Fruit fly (Drosophila melanogaster) whole organism, embryonic: Measurements from ENCODE around the gene MED27.

ENCODE experiments used
- ATbp ChIP-seq: fragments of 200-800 bp; sonication (Bioruptor generic); optimal IDR thresholded peaks from 2 replicates; lab custom pipeline; 2017; ENCODE audit warnings: missing biosample characterization, mild to moderate bottlenecking, missing genetic modification characterization, missing genetic modification reagents
- Asciz ChIP-seq: fragments of 200-800 bp; sonication (Bioruptor generic); optimal IDR thresholded peaks from 2 replicates; lab custom pipeline; 2017; ENCODE audit warnings: missing biosample characterization, mild to moderate bottlenecking, missing genetic modification characterization, missing genetic modification reagents
- Awh ChIP-seq: fragments of 200-800 bp; sonication (Bioruptor generic); IDR thresholded peaks from 2 replicates; pipeline ENCODE4, ENCODE4 v1.3.6; 2022; ENCODE audit warnings: missing biosample characterization, missing genetic modification characterization
- CG10321 ChIP-seq: fragments of 200-800 bp; sonication (Bioruptor generic); IDR thresholded peaks from 2 replicates; pipeline ENCODE4 v1.3.6; 2022; ENCODE audit warnings: missing biosample characterization, missing genetic modification characterization
- CG10462 ChIP-seq: fragments of 200-800 bp; sonication (Bioruptor generic); optimal IDR thresholded peaks from 2 replicates; lab custom pipeline; 2016; ENCODE audit warnings: missing biosample characterization, missing genetic modification characterization
- CG10543 ChIP-seq: fragments of 200-800 bp; sonication (Bioruptor generic); optimal IDR thresholded peaks from 3 replicates; lab custom pipeline; 2017; ENCODE audit warnings: missing biosample characterization, mild to moderate bottlenecking, missing genetic modification characterization, moderate library complexity
- CG11504 ChIP-seq: fragments of 200-800 bp; sonication (Bioruptor generic); optimal IDR thresholded peaks from 3 replicates; lab custom pipeline; 2019; ENCODE audit warnings: missing biosample characterization, mild to moderate bottlenecking, missing genetic modification characterization, moderate library complexity
- CG11695 ChIP-seq: fragments of 200-800 bp; sonication (Bioruptor generic); IDR thresholded peaks from 3 replicates; pipeline ENCODE4 v1.3.6; 2022; ENCODE audit warnings: missing biosample characterization, missing genetic modification characterization
- CG15269 ChIP-seq: fragments of 200-800 bp; sonication (Bioruptor generic); optimal IDR thresholded peaks from 2 replicates; lab custom pipeline; 2018; ENCODE audit warnings: missing biosample characterization, mild to moderate bottlenecking, missing genetic modification characterization, moderate library complexity
- CG17186 ChIP-seq: fragments of 200-800 bp; sonication (Bioruptor generic); optimal IDR thresholded peaks from 3 replicates; lab custom pipeline; 2017; ENCODE audit warnings: missing biosample characterization, missing genetic modification reagents, missing genetic modification characterization
- CG17385 ChIP-seq: fragments of 200-800 bp; sonication (Bioruptor generic); optimal IDR thresholded peaks from 3 replicates; lab custom pipeline; 2018; ENCODE audit warnings: missing biosample characterization, mild to moderate bottlenecking, missing genetic modification characterization
- CG18599 ChIP-seq: fragments of 200-800 bp; sonication (Bioruptor generic); optimal IDR thresholded peaks from 3 replicates; lab custom pipeline; 2017; ENCODE audit warnings: missing biosample characterization, missing genetic modification characterization, mild to moderate bottlenecking, moderate library complexity, missing genetic modification reagents
- CG18619 ChIP-seq: fragments of 200-800 bp; sonication (Bioruptor generic); optimal IDR thresholded peaks from 3 replicates; lab custom pipeline; 2017; ENCODE audit warnings: missing biosample characterization, mild to moderate bottlenecking, missing genetic modification characterization
- CG2678 ChIP-seq: fragments of 200-800 bp; sonication (Bioruptor generic); optimal IDR thresholded peaks from 3 replicates; lab custom pipeline; 2019; ENCODE audit warnings: missing biosample characterization, mild to moderate bottlenecking, missing genetic modification characterization, moderate library complexity
- CG33557 ChIP-seq: fragments of 200-800 bp; sonication (Bioruptor generic); optimal IDR thresholded peaks from 2 replicates; lab custom pipeline; 2019; ENCODE audit warnings: missing biosample characterization, mild to moderate bottlenecking, missing genetic modification characterization, moderate library complexity
- CG4424 ChIP-seq: fragments of 200-800 bp; sonication (Bioruptor generic); optimal IDR thresholded peaks from 3 replicates; lab custom pipeline; 2016; ENCODE audit warnings: missing biosample characterization, missing genetic modification characterization
- CG4617 ChIP-seq: fragments of 200-800 bp; sonication (Bioruptor generic); optimal IDR thresholded peaks from 3 replicates; lab custom pipeline; 2016; ENCODE audit warnings: missing biosample characterization, missing genetic modification characterization, borderline replicate concordance
- CG6254 ChIP-seq: fragments of 200-800 bp; sonication (Bioruptor generic); optimal IDR thresholded peaks from 3 replicates; lab custom pipeline; 2017; ENCODE audit warnings: mild to moderate bottlenecking, missing biosample characterization, missing genetic modification reagents, missing genetic modification characterization
- CG6654 ChIP-seq: fragments of 200-800 bp; sonication (Bioruptor generic); optimal IDR thresholded peaks from 2 replicates; lab custom pipeline; 2017; ENCODE audit warnings: missing biosample characterization, mild to moderate bottlenecking, missing genetic modification characterization
- CG6765 ChIP-seq: fragments of 200-800 bp; sonication (Bioruptor generic); optimal IDR thresholded peaks from 3 replicates; lab custom pipeline; 2017; ENCODE audit warnings: missing biosample characterization, mild to moderate bottlenecking, missing genetic modification characterization
- CG7963 ChIP-seq: fragments of 200-800 bp; sonication (Bioruptor generic); IDR thresholded peaks from 3 replicates; pipeline ENCODE4 v1.3.6; 2022; ENCODE audit warnings: missing biosample characterization, missing genetic modification characterization; ENCODE audit not compliant: partially characterized antibody
- CG8290 ChIP-seq, 3 experiments: fragments of 200-800 bp; sonication (Bioruptor generic); optimal IDR thresholded peaks; 2 replicates each; lab custom pipeline; 2016 to 2019; ENCODE audit warnings: missing biosample characterization in 3 of 3, missing genetic modification characterization in 3 of 3, mild to moderate bottlenecking in 2 of 3, moderate library complexity in 1 of 3
- CG9215 ChIP-seq: fragments of 200-800 bp; sonication (Bioruptor generic); IDR thresholded peaks from 2 replicates; pipeline ENCODE4 v1.3.6; 2022; ENCODE audit warnings: missing biosample characterization, missing genetic modification characterization
- CG9609 ChIP-seq: fragments of 200-800 bp; sonication (Bioruptor generic); optimal IDR thresholded peaks from 3 replicates; lab custom pipeline; 2016; ENCODE audit warnings: missing biosample characterization, missing genetic modification characterization
- Deaf1 ChIP-seq: fragments of 200-800 bp; optimal IDR thresholded peaks from 3 replicates; lab custom pipeline; 2019; ENCODE audit warnings: missing biosample characterization, mild to moderate bottlenecking, missing genetic modification characterization, moderate library complexity
- Dip3 ChIP-seq: fragments of 200-800 bp; sonication (Bioruptor generic); optimal IDR thresholded peaks from 3 replicates; lab custom pipeline; 2016; ENCODE audit warnings: missing biosample characterization, missing genetic modification characterization
- Drgx ChIP-seq: fragments of 200-800 bp; sonication (Bioruptor generic); IDR thresholded peaks from 2 replicates; pipeline ENCODE4 v1.3.6; 2022; ENCODE audit warnings: missing biosample characterization, missing genetic modification characterization
- E2f2 ChIP-seq: fragments of 200-800 bp; sonication (Bioruptor generic); IDR thresholded peaks from 2 replicates; pipeline ENCODE4 v1.3.6; 2022; ENCODE audit warnings: missing biosample characterization, missing genetic modification characterization
- Ets97D ChIP-seq: fragments of 200-800 bp; sonication (Bioruptor generic); optimal IDR thresholded peaks from 3 replicates; lab custom pipeline; 2016; ENCODE audit warnings: missing biosample characterization, missing genetic modification characterization
- Fer1 ChIP-seq: fragments of 200-800 bp; sonication (Bioruptor generic); optimal IDR thresholded peaks from 2 replicates; lab custom pipeline; 2017; ENCODE audit warnings: missing biosample characterization, mild to moderate bottlenecking, missing genetic modification characterization
- H2.0 ChIP-seq: fragments of 200-800 bp; sonication (Bioruptor generic); IDR thresholded peaks from 2 replicates; pipeline ENCODE4 v1.3.6; 2022; ENCODE audit warnings: missing biosample characterization, missing genetic modification characterization
- HHEX ChIP-seq: fragments of 200-800 bp; sonication (Bioruptor generic); optimal IDR thresholded peaks from 3 replicates; lab custom pipeline; 2017; ENCODE audit warnings: missing biosample characterization, mild to moderate bottlenecking, missing genetic modification characterization, missing genetic modification reagents
- HLH4C ChIP-seq: fragments of 200-800 bp; sonication (Bioruptor generic); IDR thresholded peaks from 3 replicates; pipeline ENCODE4 v1.3.6; 2022; ENCODE audit warnings: missing biosample characterization, missing genetic modification characterization; ENCODE audit not compliant: partially characterized antibody
- HLHmδ ChIP-seq: fragments of 200-800 bp; sonication (Bioruptor generic); optimal IDR thresholded peaks from 2 replicates; lab custom pipeline; 2018; ENCODE audit warnings: missing biosample characterization, mild to moderate bottlenecking, missing genetic modification characterization, moderate library complexity
- HmgZ ChIP-seq: fragments of 200-800 bp; sonication (Bioruptor generic); optimal IDR thresholded peaks from 2 replicates; lab custom pipeline; 2018; ENCODE audit warnings: missing biosample characterization, mild to moderate bottlenecking, missing genetic modification characterization
- NFAT ChIP-seq: fragments of 200-800 bp; sonication (Bioruptor generic); IDR thresholded peaks from 2 replicates; pipeline ENCODE4 v1.3.6; 2022; ENCODE audit warnings: missing biosample characterization, missing genetic modification characterization
- Poxn ChIP-seq: fragments of 200-800 bp; sonication (Bioruptor generic); IDR thresholded peaks from 2 replicates; pipeline ENCODE4 v1.3.6; 2022; ENCODE audit warnings: missing biosample characterization, missing genetic modification characterization
- Stat92E ChIP-seq, 3 experiments: fragments of >200 bp in 2 of 3; fragments of 200-800 bp in 1 of 3; sonication (Bioruptor generic) in 1 of 3; optimal IDR thresholded peaks; 2 replicates each; lab custom pipeline; 2017 to 2019; ENCODE audit warnings: missing biosample characterization in 3 of 3, missing genetic modification characterization in 3 of 3, mild to moderate bottlenecking in 1 of 3, moderate library complexity in 1 of 3
- bigmax ChIP-seq: fragments of 200-800 bp; sonication (Bioruptor generic); optimal IDR thresholded peaks from 2 replicates; lab custom pipeline; 2018; ENCODE audit warnings: missing biosample characterization, mild to moderate bottlenecking, missing genetic modification characterization
- bsh ChIP-seq, 2 experiments: fragments of 200-800 bp; sonication (Bioruptor generic); optimal IDR thresholded peaks; 2 replicates each; lab custom pipeline; 2017 to 2018; ENCODE audit warnings: mild to moderate bottlenecking in 2 of 2, missing biosample characterization in 2 of 2, missing genetic modification characterization in 2 of 2, moderate library complexity in 1 of 2
- ci ChIP-seq: fragments of 200-800 bp; sonication (Bioruptor generic); IDR thresholded peaks from 3 replicates; pipeline ENCODE4 v1.3.6; 2022; ENCODE audit warnings: missing biosample characterization, missing genetic modification characterization
- ftz-f1 ChIP-seq: fragments of 200-800 bp; sonication (Bioruptor generic); optimal IDR thresholded peaks from 2 replicates; lab custom pipeline; 2016; ENCODE audit warnings: missing biosample characterization, missing genetic modification characterization
- gcm2 ChIP-seq: fragments of 200-800 bp; sonication (Bioruptor generic); optimal IDR thresholded peaks from 2 replicates; lab custom pipeline; 2016; ENCODE audit warnings: missing biosample characterization, missing genetic modification characterization
- grn ChIP-seq: fragments of 200-800 bp; sonication (Bioruptor generic); optimal IDR thresholded peaks from 3 replicates; lab custom pipeline; 2017; ENCODE audit warnings: missing biosample characterization, missing genetic modification characterization
- ham ChIP-seq: fragments of 200-800 bp; sonication (Bioruptor generic); IDR thresholded peaks from 2 replicates; pipeline ENCODE4 v1.3.6; 2022; ENCODE audit warnings: missing biosample characterization, missing genetic modification characterization
- mirr ChIP-seq: fragments of 200-800 bp; sonication (Bioruptor generic); optimal IDR thresholded peaks from 3 replicates; lab custom pipeline; 2018; ENCODE audit warnings: missing biosample characterization, mild to moderate bottlenecking, missing genetic modification characterization
- onecut ChIP-seq: fragments of 200-800 bp; sonication (Bioruptor generic); IDR thresholded peaks from 2 replicates; pipeline ENCODE4 v1.3.6; 2022; ENCODE audit warnings: missing biosample characterization, missing genetic modification characterization
- phol ChIP-seq: fragments of 200-800 bp; sonication (Bioruptor generic); optimal IDR thresholded peaks from 3 replicates; lab custom pipeline; 2018; ENCODE audit warnings: missing biosample characterization, mild to moderate bottlenecking, missing genetic modification characterization, moderate library complexity
- repo ChIP-seq: fragments of 200-800 bp; sonication (Bioruptor generic); optimal IDR thresholded peaks from 2 replicates; lab custom pipeline; 2016; ENCODE audit warnings: missing biosample characterization, missing genetic modification characterization
- sisA ChIP-seq: fragments of 200-800 bp; sonication (Bioruptor generic); IDR thresholded peaks from 2 replicates; pipeline ENCODE4 v1.3.6; 2022; ENCODE audit warnings: missing biosample characterization, missing genetic modification characterization
- sob ChIP-seq: fragments of 200-800 bp; sonication (Bioruptor generic); IDR thresholded peaks from 2 replicates; pipeline ENCODE4 v1.3.6; 2022; ENCODE audit warnings: missing biosample characterization, missing genetic modification characterization

The MED27 gene

dm6 chr3R:5694461-5694860, 39.5 kb downstream of the MED27 start (continued):
- TF ChIP-seq E2f2 (GFP tag; lab: Robert Waterston, UW) (no peak), CG4617 (GFP tag; lab: Kevin White, UChicago) (no peak), CG6254 (GFP tag; lab: Kevin White, UChicago) (peak; percentile 25), Stat92E (GFP tag; optimal IDR thresholded peaks at IDR 0.05; lab: Kevin White, UChicago) (no peak), Asciz (GFP tag; lab: Kevin White, UChicago) (peak; percentile 12), sisA (GFP tag; lab: Robert Waterston, UW) (no peak), HLH4C (GFP tag; lab: Robert Waterston, UW) (no peak), CG18619 (GFP tag; lab: Kevin White, UChicago) (no peak), CG17186 (GFP tag; lab: Kevin White, UChicago) (no peak), CG10321 (GFP tag; lab: Robert Waterston, UW) (no peak), CG6654 (GFP tag; lab: Kevin White, UChicago) (no peak), CG9609 (no peak), Deaf1 (tag; lab: Kevin White, UChicago) (no peak), bigmax (GFP tag; lab: Kevin White, UChicago) (no peak), Drgx (GFP tag; lab: Robert Waterston, UW) (peak; percentile 83), CG11504 (peak; percentile 28), mirr (GFP tag; lab: Kevin White, UChicago) (no peak), CG2678 (no peak), CG11695 (GFP tag; lab: Robert Waterston, UW) (no peak), HHEX (GFP tag; lab: Kevin White, UChicago) (no peak), ATbp (GFP tag; lab: Kevin White, UChicago) (peak; percentile 5), CG7963 (GFP tag; lab: Robert Waterston, UW) (no peak), Poxn (GFP tag; lab: Robert Waterston, UW) (no peak), CG10462 (GFP tag; lab: Kevin White, UChicago) (no peak), CG9215 (no peak), CG4424 (GFP tag; lab: Kevin White, UChicago) (peak; percentile 1), CG15269 (tag; lab: Kevin White, UChicago) (no peak), ham (GFP tag; lab: Robert Waterston, UW) (no peak), Awh (GFP tag; lab: Robert Waterston, UW) (0 out of 2 replicates have a peak, but pooled peaks have one; percentile 9), HLHmδ (GFP tag; lab: Kevin White, UChicago) (no peak), HmgZ (tag; lab: Kevin White, UChicago) (no peak), CG33557 (no peak), CG6765 (no peak), grn (no peak), bsh (GFP tag; optimal IDR thresholded peaks at IDR 0.05; lab: Kevin White, UChicago) (peak in 1 of 2 experiments; percentile 10), Fer1 (no peak), gcm2 (no peak), Dip3 (GFP tag; lab: Kevin White, UChicago) (no peak), repo (GFP tag; lab: Kevin White, UChicago) (no peak), ftz-f1 (GFP tag; lab: Kevin White, UChicago) (no peak)

DNA sequence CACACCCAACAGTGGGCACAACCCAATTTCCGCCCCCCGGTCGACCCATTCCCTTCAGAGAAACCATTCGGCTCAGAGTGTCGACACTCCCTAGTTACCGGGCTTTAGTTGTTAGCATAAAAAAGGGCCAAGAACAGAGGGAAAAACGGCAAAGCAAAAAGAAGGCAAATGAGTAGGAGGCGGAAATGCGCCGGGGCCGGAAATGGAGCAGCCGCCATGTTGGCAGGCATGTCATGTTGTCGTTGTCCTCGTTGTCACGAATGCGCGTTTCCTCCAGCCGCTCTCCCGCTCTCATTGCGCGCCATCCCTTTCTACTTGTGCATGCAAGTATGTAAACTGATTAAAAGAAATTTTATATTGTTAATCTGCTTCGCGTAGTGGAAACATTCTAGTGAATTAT, 41.4 kb downstream of the MED27 start:
- peak; percentile 67 for TF ChIP-seq ci (GFP tag; lab: Robert Waterston, UW)
- peak; percentile 43 for TF ChIP-seq CG6765
- peak; percentile 62 for TF ChIP-seq phol (tag; lab: Kevin White, UChicago)
- peak; percentile 25 for TF ChIP-seq HHEX (GFP tag; lab: Kevin White, UChicago)
- TF ChIP-seq CG10543 (GFP tag; lab: Kevin White, UChicago), result peak; percentile 13
- no peak for TF ChIP-seq sob (GFP tag; lab: Robert Waterston, UW)
- TF ChIP-seq CG18599, result peak; percentile 48
- no peak for TF ChIP-seq H2.0
- TF ChIP-seq onecut (GFP tag; lab: Robert Waterston, UW), result 0 out of 2 replicates have a peak, but pooled peaks have one; percentile 12
- no peak for TF ChIP-seq NFAT
- TF ChIP-seq Ets97D (GFP tag; lab: Kevin White, UChicago), result peak; percentile 65
- TF ChIP-seq CG17385, result peak; percentile 3
- TF ChIP-seq CG8290 (GFP tag; optimal IDR thresholded peaks at IDR 0.05; lab: Kevin White, UChicago), result no peak
- no peak for TF ChIP-seq CG8290 (tag; optimal IDR thresholded peaks at IDR 0.05; lab: Kevin White, UChicago)
